Worm (Caenorhabditis elegans): ENCODE data around the gene C02F5.12.

DNA sequence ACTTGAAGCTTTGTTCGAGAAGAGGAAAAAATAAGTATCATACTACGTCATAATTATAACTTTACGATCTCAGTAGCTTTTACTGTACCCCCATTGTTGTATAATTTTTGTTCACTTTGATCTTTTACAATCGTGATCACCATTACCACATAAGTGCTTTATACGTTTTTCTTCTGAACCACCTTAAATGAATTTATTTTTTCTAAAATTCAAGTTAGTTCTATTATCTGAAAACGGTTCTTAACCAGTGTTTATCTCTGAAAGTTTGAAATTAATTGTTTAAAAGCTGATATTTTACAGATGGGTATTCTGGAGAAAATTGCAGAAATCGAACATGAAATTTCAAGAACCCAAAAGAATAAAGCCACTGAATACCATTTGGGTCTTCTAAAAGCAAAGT lies 2.8 kb upstream of the C02F5.12 start, which contains the start of gene C02F5.3:
- TF ChIP-seq B0310.2 (tag; optimal IDR thresholded peaks at IDR 0.05) (no peak), ets-7 (tag; optimal IDR thresholded peaks at IDR 0.05) (no peak), aly-1 (tag; optimal IDR thresholded peaks at IDR 0.05) (no peak), ama-1 (optimal IDR thresholded peaks at IDR 0.05) (no peak), tbx-37 (GFP tag; conservative IDR thresholded peaks at IDR 0.05) (no peak), F13C5.2 (tag; optimal IDR thresholded peaks at IDR 0.05) (no peak), scrt-1 (GFP tag; IDR thresholded peaks at IDR 0.05) (no peak), ceh-36 (tag; optimal IDR thresholded peaks at IDR 0.05) (no peak), flt-1 (GFP tag; IDR thresholded peaks at IDR 0.05) (no peak), pes-1 (GFP tag; IDR thresholded peaks at IDR 0.05) (no peak), sea-1 (GFP tag; conservative IDR thresholded peaks at IDR 0.05) (no peak), tbx-11 (GFP tag; IDR thresholded peaks at IDR 0.05) (no peak), tra-4 (tag; optimal IDR thresholded peaks at IDR 0.05) (no peak)
